Worm (Caenorhabditis elegans) whole organism, L4 larva: ENCODE results near the gene F02E8.4.
A peak's percentile ranks its signal among the peaks of the same experiment; 100 is the strongest.

Experiments used
- F10B5.3 ChIP-seq: sonication (generic microtip); optimal IDR thresholded peaks from 2 replicates; lab custom pipeline; 2016; ENCODE audit warnings: mild to moderate bottlenecking, missing genetic modification characterization, missing compliant biosample characterization
- R02D3.7 ChIP-seq: fragments of 150-350 bp; sonication (generic microtip); optimal IDR thresholded peaks from 3 replicates; lab custom pipeline; 2014; ENCODE audit warnings: missing biosample characterization, missing genetic modification characterization
- T20F7.1 ChIP-seq: fragments of 200-800 bp; sonication (Bioruptor generic); optimal IDR thresholded peaks from 2 replicates; lab custom pipeline; 2018; ENCODE audit warnings: mild to moderate bottlenecking, missing genetic modification characterization, missing compliant biosample characterization
- Y5F2A.4 ChIP-seq: fragments of 200-800 bp; sonication (Bioruptor generic); optimal IDR thresholded peaks from 2 replicates; lab custom pipeline; 2018; ENCODE audit warnings: mild to moderate bottlenecking, missing genetic modification characterization, missing compliant biosample characterization
- Y75B8A.6 ChIP-seq: fragments of 200-800 bp; sonication (Bioruptor generic); IDR thresholded peaks from 2 replicates; pipeline ENCODE4 v1.3.6; 2022; ENCODE audit warnings: missing genetic modification reagents, missing genetic modification characterization, missing compliant biosample characterization
- arid-1 ChIP-seq: fragments of 200-800 bp; sonication (Bioruptor generic); conservative IDR thresholded peaks from 2 replicates; pipeline ENCODE4 v1.3.6; 2022; ENCODE audit warnings: missing genetic modification reagents, missing genetic modification characterization, missing compliant biosample characterization
- ceh-28 ChIP-seq: fragments of 150-350 bp; optimal IDR thresholded peaks from 2 replicates; lab custom pipeline; 2014; ENCODE audit warnings: missing biosample characterization, missing genetic modification reagents, missing genetic modification characterization
- ceh-44 ChIP-seq: fragments of 200-800 bp; sonication (Bioruptor generic); IDR thresholded peaks from 2 replicates; pipeline ENCODE4 v1.3.6; 2022; ENCODE audit warnings: missing genetic modification reagents, missing genetic modification characterization, missing compliant biosample characterization
- ceh-62 ChIP-seq: sonication (generic microtip); optimal IDR thresholded peaks from 2 replicates; lab custom pipeline; 2017; ENCODE audit warnings: missing biosample characterization, missing genetic modification characterization
- cey-2 ChIP-seq: sonication (generic microtip); optimal IDR thresholded peaks from 3 replicates; lab custom pipeline; 2017; ENCODE audit warnings: missing genetic modification characterization, mild to moderate bottlenecking, missing compliant biosample characterization, antibody characterized with exemption, borderline replicate concordance; ENCODE audit not compliant: insufficient read depth
- daf-12 ChIP-seq: fragments of 150-350 bp; optimal IDR thresholded peaks from 2 replicates; lab custom pipeline; 2014; ENCODE audit warnings: missing biosample characterization, missing genetic modification reagents, missing genetic modification characterization
- daf-16 ChIP-seq, 3 experiments: sonication (generic microtip); optimal IDR thresholded peaks; 2 replicates each; lab custom pipeline; 2016 to 2017; ENCODE audit warnings: missing genetic modification characterization in 3 of 3, missing genetic modification reagents in 3 of 3, mild to moderate bottlenecking in 2 of 3, missing compliant biosample characterization in 2 of 3, missing biosample characterization in 1 of 3, moderate library complexity in 1 of 3
- daf-19 ChIP-seq: fragments of 200-800 bp; sonication (Bioruptor generic); conservative IDR thresholded peaks from 2 replicates; pipeline ENCODE4 v1.3.6; 2022; ENCODE audit warnings: missing genetic modification characterization, missing compliant biosample characterization
- daf-8 ChIP-seq: fragments of 200-800 bp; sonication (Bioruptor generic); IDR thresholded peaks from 2 replicates; pipeline ENCODE4 v1.3.6; 2022; ENCODE audit warnings: missing genetic modification characterization, missing compliant biosample characterization
- dmd-6 ChIP-seq: fragments of 200-800 bp; sonication (Bioruptor generic); IDR thresholded peaks from 2 replicates; pipeline ENCODE4 v1.3.6; 2022; ENCODE audit warnings: missing genetic modification reagents, missing genetic modification characterization, missing compliant biosample characterization
- dve-1 ChIP-seq: sonication (generic microtip); optimal IDR thresholded peaks from 2 replicates; lab custom pipeline; 2017; ENCODE audit warnings: antibody characterized with exemption, mild to moderate bottlenecking, missing genetic modification characterization, missing compliant biosample characterization; ENCODE audit not compliant: insufficient read depth
- hif-1 ChIP-seq, 2 experiments: sonication (generic microtip); optimal IDR thresholded peaks; 2 replicates each; lab custom pipeline; 2016 to 2017; ENCODE audit warnings: missing compliant biosample characterization in 2 of 2, missing genetic modification characterization in 2 of 2, missing genetic modification reagents in 2 of 2, missing genotype in 2 of 2, mild to moderate bottlenecking in 1 of 2
- hlh-11 ChIP-seq: fragments of 200-800 bp; sonication (Bioruptor generic); optimal IDR thresholded peaks from 2 replicates; lab custom pipeline; 2018; ENCODE audit warnings: mild to moderate bottlenecking, missing genetic modification characterization, missing compliant biosample characterization
- hlh-30 ChIP-seq: sonication (generic microtip); optimal IDR thresholded peaks from 2 replicates; lab custom pipeline; 2017; ENCODE audit warnings: antibody characterized with exemption, mild to moderate bottlenecking, missing genetic modification characterization, missing compliant biosample characterization; ENCODE audit not compliant: insufficient read depth
- jun-1 ChIP-seq: fragments of 150-350 bp; optimal IDR thresholded peaks from 2 replicates; lab custom pipeline; 2014; ENCODE audit warnings: missing biosample characterization, missing genetic modification reagents, missing genetic modification characterization
- lin-1 ChIP-seq: fragments of 200-800 bp; sonication (Bioruptor generic); IDR thresholded peaks from 2 replicates; pipeline ENCODE4 v1.3.6; 2022; ENCODE audit warnings: missing genetic modification reagents, missing genetic modification characterization, missing compliant biosample characterization
- lin-15B ChIP-seq: fragments of 150-350 bp; sonication (generic microtip); optimal IDR thresholded peaks from 3 replicates; lab custom pipeline; 2014; ENCODE audit warnings: missing biosample characterization, missing genetic modification characterization
- lin-38 ChIP-seq: fragments of 200-800 bp; sonication (Bioruptor generic); IDR thresholded peaks from 2 replicates; pipeline ENCODE4 v1.3.6; 2022; ENCODE audit warnings: missing genetic modification reagents, missing genetic modification characterization, missing compliant biosample characterization
- madf-5 ChIP-seq, 2 experiments: fragments of 200-800 bp; sonication (Bioruptor generic); IDR thresholded peaks; 2 replicates each; pipeline ENCODE4 v1.3.6; 2022; ENCODE audit warnings: missing compliant biosample characterization in 2 of 2, missing genetic modification characterization in 2 of 2
- madf-9 ChIP-seq: fragments of 200-800 bp; sonication (Bioruptor generic); conservative IDR thresholded peaks from 2 replicates; pipeline ENCODE4 v1.3.6; 2022; ENCODE audit warnings: missing genetic modification reagents, missing genetic modification characterization, missing compliant biosample characterization
- mdl-1 ChIP-seq, 2 experiments: fragments of 150-350 bp in 1 of 2; sonication (generic microtip) in 1 of 2; optimal IDR thresholded peaks; 2 replicates each; lab custom pipeline; 2014 to 2017; ENCODE audit warnings: missing biosample characterization in 2 of 2, missing genetic modification characterization in 2 of 2
- mdt-29 ChIP-seq: fragments of 200-800 bp; sonication (Bioruptor generic); IDR thresholded peaks from 2 replicates; pipeline ENCODE4 v1.3.6; 2022; ENCODE audit warnings: missing genetic modification reagents, missing genetic modification characterization, missing compliant biosample characterization
- mep-1 ChIP-seq: fragments of 150-350 bp; sonication (generic microtip); optimal IDR thresholded peaks from 3 replicates; lab custom pipeline; 2014; ENCODE audit warnings: missing biosample characterization, missing genetic modification characterization
- mes-2 ChIP-seq: sonication (generic microtip); optimal IDR thresholded peaks from 2 replicates; lab custom pipeline; 2016; ENCODE audit warnings: missing genotype, mild to moderate bottlenecking, missing genetic modification characterization, missing compliant biosample characterization; ENCODE audit not compliant: poor library complexity, severe bottlenecking
- nhr-11 ChIP-seq: fragments of 150-350 bp; optimal IDR thresholded peaks from 2 replicates; lab custom pipeline; 2014; ENCODE audit warnings: missing biosample characterization, missing genetic modification characterization
- nhr-111 ChIP-seq: fragments of 200-800 bp; sonication (Bioruptor generic); optimal IDR thresholded peaks from 2 replicates; lab custom pipeline; 2018; ENCODE audit warnings: mild to moderate bottlenecking, missing genetic modification characterization, missing compliant biosample characterization
- nhr-28 ChIP-seq: fragments of 150-350 bp; optimal IDR thresholded peaks from 2 replicates; lab custom pipeline; 2014; ENCODE audit warnings: missing biosample characterization, missing genetic modification characterization
- nhr-42 ChIP-seq: fragments of 200-800 bp; sonication (Bioruptor generic); IDR thresholded peaks from 2 replicates; pipeline ENCODE4 v1.3.6; 2022; ENCODE audit warnings: missing genetic modification characterization, missing compliant biosample characterization
- nhr-6 ChIP-seq: fragments of 150-350 bp; optimal IDR thresholded peaks from 2 replicates; lab custom pipeline; 2014; ENCODE audit warnings: missing biosample characterization, missing genetic modification characterization
- nhr-76 ChIP-seq: fragments of 150-350 bp; optimal IDR thresholded peaks from 2 replicates; lab custom pipeline; 2014; ENCODE audit warnings: missing biosample characterization, missing genetic modification characterization
- nhr-77 ChIP-seq: fragments of 150-350 bp; optimal IDR thresholded peaks from 2 replicates; lab custom pipeline; 2014; ENCODE audit warnings: missing biosample characterization, missing genetic modification characterization
- php-3 ChIP-seq: fragments of 200-800 bp; sonication (Bioruptor generic); IDR thresholded peaks from 2 replicates; pipeline ENCODE4 v1.3.6; 2022; ENCODE audit warnings: missing genetic modification reagents, missing genetic modification characterization, missing compliant biosample characterization
- pqm-1 ChIP-seq: sonication (generic microtip); optimal IDR thresholded peaks from 2 replicates; lab custom pipeline; 2017; ENCODE audit warnings: missing biosample characterization, missing genetic modification characterization
- saeg-2 ChIP-seq: fragments of 200-800 bp; sonication (Bioruptor generic); IDR thresholded peaks from 2 replicates; pipeline ENCODE4 v1.3.6; 2022; ENCODE audit warnings: missing genetic modification reagents, missing genetic modification characterization, missing compliant biosample characterization
- sdz-12 ChIP-seq: fragments of 200-800 bp; sonication (Bioruptor generic); optimal IDR thresholded peaks from 2 replicates; lab custom pipeline; 2018; ENCODE audit warnings: mild to moderate bottlenecking, missing genetic modification characterization, missing compliant biosample characterization
- skn-1 ChIP-seq: fragments of 150-350 bp; optimal IDR thresholded peaks from 2 replicates; lab custom pipeline; 2014; ENCODE audit warnings: missing biosample characterization, missing genetic modification characterization
- snpc-1.2 ChIP-seq: fragments of 200-800 bp; sonication (Bioruptor generic); IDR thresholded peaks from 2 replicates; pipeline ENCODE4 v1.3.6; 2022; ENCODE audit warnings: missing genetic modification reagents, missing genetic modification characterization, missing compliant biosample characterization
- spr-1 ChIP-seq: sonication (generic microtip); optimal IDR thresholded peaks from 2 replicates; lab custom pipeline; 2016; ENCODE audit warnings: mild to moderate bottlenecking, missing genetic modification characterization, missing compliant biosample characterization
- tra-1 ChIP-seq: fragments of 200-800 bp; sonication (Bioruptor generic); IDR thresholded peaks from 2 replicates; pipeline ENCODE4 v1.3.6; 2022; ENCODE audit warnings: missing genetic modification reagents, missing genetic modification characterization, missing compliant biosample characterization
- vab-7 ChIP-seq: fragments of 200-800 bp; sonication (Bioruptor generic); IDR thresholded peaks from 2 replicates; pipeline ENCODE4 v1.3.6; 2022; ENCODE audit warnings: missing genetic modification reagents, missing genetic modification characterization, missing compliant biosample characterization
- zfp-2 ChIP-seq: sonication (generic microtip); optimal IDR thresholded peaks from 2 replicates; lab custom pipeline; 2016; ENCODE audit warnings: mild to moderate bottlenecking, missing genetic modification characterization, missing compliant biosample characterization

Gene F02E8.4

DNA sequence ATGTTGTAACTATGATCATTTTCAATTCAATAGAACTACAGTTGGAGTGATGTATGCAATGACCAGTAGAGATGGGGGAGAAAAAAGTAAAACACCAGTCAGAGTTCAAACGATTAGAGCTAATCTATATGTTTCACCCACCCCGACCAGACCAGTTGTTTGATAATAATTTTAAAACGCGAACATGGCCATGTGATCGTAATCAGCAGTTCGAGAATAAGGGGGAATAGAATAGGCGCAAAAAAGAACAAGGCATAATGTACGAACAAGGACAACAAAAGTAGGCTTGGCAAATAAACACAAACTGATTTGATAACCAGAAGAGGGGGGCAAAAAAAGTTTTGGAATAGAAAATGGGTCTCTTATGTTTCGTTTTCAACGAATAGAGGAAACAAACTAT, 44.2 kb downstream of the F02E8.4 start:
- TF ChIP-seq dve-1 (tag; lab: Kevin White, UChicago), result peak; percentile 48
- no peak for TF ChIP-seq sdz-12 (GFP tag; lab: Kevin White, UChicago)
- no peak for TF ChIP-seq F10B5.3 (tag; lab: Kevin White, UChicago)
- TF ChIP-seq zfp-2, result no peak
- TF ChIP-seq Y5F2A.4 (GFP tag; lab: Kevin White, UChicago), result no peak
- TF ChIP-seq mep-1 (tag; lab: Kevin White, UChicago), result peak; percentile 45
- TF ChIP-seq nhr-77, result peak; percentile 70
- TF ChIP-seq madf-5 (GFP tag; IDR thresholded peaks at IDR 0.05; lab: Robert Waterston, UW), result no peak
- no peak for TF ChIP-seq nhr-76 (tag; lab: Kevin White, UChicago)
- no peak for TF ChIP-seq daf-12 (tag; lab: Kevin White, UChicago)
- TF ChIP-seq dmd-6 (GFP tag; lab: Robert Waterston, UW), result peak; percentile 45
- TF ChIP-seq mdl-1 (tag; optimal IDR thresholded peaks at IDR 0.05; lab: Kevin White, UChicago), result peak in 1 of 2 experiments; percentile 59
- TF ChIP-seq spr-1 (tag; lab: Kevin White, UChicago), result no peak
- TF ChIP-seq php-3 (GFP tag; lab: Robert Waterston, UW), result 0 out of 2 replicates have a peak, but pooled peaks have one; percentile 37
- TF ChIP-seq arid-1, result no peak
- no peak for TF ChIP-seq nhr-111 (GFP tag; lab: Kevin White, UChicago)
- TF ChIP-seq lin-1 (GFP tag; lab: Robert Waterston, UW), result 0 out of 2 replicates have a peak, but pooled peaks have one; percentile 21
- TF ChIP-seq mdt-29 (GFP tag; lab: Robert Waterston, UW), result no peak
- TF ChIP-seq ceh-62 (tag; lab: Kevin White, UChicago), result no peak
- no peak for TF ChIP-seq saeg-2 (GFP tag; lab: Robert Waterston, UW)
- no peak for TF ChIP-seq skn-1
- 0 out of 2 replicates have a peak, but pooled peaks have one; percentile 21 for TF ChIP-seq tra-1 (GFP tag; lab: Robert Waterston, UW)
- peak; percentile 23 for TF ChIP-seq mes-2 (tag; lab: Kevin White, UChicago)
- no peak for TF ChIP-seq hif-1 (tag; optimal IDR thresholded peaks at IDR 0.05; lab: Kevin White, UChicago)
- no peak for TF ChIP-seq nhr-42
- no peak for TF ChIP-seq Y75B8A.6 (GFP tag; lab: Robert Waterston, UW)
- no peak for TF ChIP-seq daf-19 (GFP tag; lab: Robert Waterston, UW)
- no peak for TF ChIP-seq ceh-44 (GFP tag; lab: Robert Waterston, UW)
- TF ChIP-seq hlh-30, result peak; percentile 69
- no peak for TF ChIP-seq nhr-6 (tag; lab: Kevin White, UChicago)
- TF ChIP-seq hlh-11 (tag; lab: Kevin White, UChicago), result peak; percentile 68
- no peak for TF ChIP-seq nhr-11 (tag; lab: Kevin White, UChicago)
- no peak for TF ChIP-seq vab-7 (GFP tag; lab: Robert Waterston, UW)
- no peak for TF ChIP-seq lin-15B (tag; lab: Kevin White, UChicago)
- no peak for TF ChIP-seq madf-9 (GFP tag; lab: Robert Waterston, UW)
- no peak for TF ChIP-seq ceh-28 (tag; lab: Kevin White, UChicago)
- TF ChIP-seq T20F7.1 (GFP tag; lab: Kevin White, UChicago), result no peak
- no peak for TF ChIP-seq cey-2 (tag; lab: Kevin White, UChicago)
- no peak for TF ChIP-seq jun-1
- TF ChIP-seq pqm-1, result peak; percentile 82
- peak; percentile 81 for TF ChIP-seq nhr-28
- no peak for TF ChIP-seq daf-8 (GFP tag; lab: Robert Waterston, UW)
- no peak for TF ChIP-seq snpc-1.2 (GFP tag; lab: Robert Waterston, UW)
- TF ChIP-seq lin-38 (GFP tag; lab: Robert Waterston, UW), result no peak
- no peak for TF ChIP-seq daf-16 (GFP tag; optimal IDR thresholded peaks at IDR 0.05; lab: Kevin White, UChicago)
- TF ChIP-seq daf-16 (tag; optimal IDR thresholded peaks at IDR 0.05; lab: Kevin White, UChicago), result peak; percentile 92
- no peak for TF ChIP-seq R02D3.7 (tag; lab: Kevin White, UChicago)
